Worm (Caenorhabditis elegans) whole organism, early embryonic: ENCODE measurements around the gene sdz-13.

ENCODE experiments used
- ama-1 ChIP-seq: fragments of 150-350 bp; optimal IDR thresholded peaks from 2 replicates; lab custom pipeline; 2014
- flt-1 ChIP-seq: fragments of 200-800 bp; sonication (Bioruptor generic); IDR thresholded peaks from 2 replicates; pipeline ENCODE4 v1.3.6; 2022; ENCODE audit warnings: missing genetic modification characterization, missing compliant biosample characterization
- hnd-1 ChIP-seq: sonication (generic microtip); optimal IDR thresholded peaks from 2 replicates; lab custom pipeline; 2016; ENCODE audit warnings: missing genetic modification characterization, missing compliant biosample characterization
- pes-1 ChIP-seq: fragments of 200-800 bp; sonication (Bioruptor generic); IDR thresholded peaks from 2 replicates; pipeline ENCODE4 v1.3.6; 2022; ENCODE audit warnings: missing genetic modification reagents, missing genetic modification characterization, missing compliant biosample characterization
- scrt-1 ChIP-seq: fragments of 200-800 bp; sonication (Bioruptor generic); IDR thresholded peaks from 2 replicates; pipeline ENCODE4 v1.3.6; 2022; ENCODE audit warnings: missing genetic modification characterization, missing compliant biosample characterization
- sea-1 ChIP-seq: fragments of 200-800 bp; sonication (Bioruptor generic); conservative IDR thresholded peaks from 2 replicates; pipeline ENCODE4 v1.3.6; 2022; ENCODE audit warnings: missing genetic modification characterization, missing compliant biosample characterization

- TF ChIP-seq ama-1 (lab: Kevin White, UChicago) (no peak), scrt-1 (GFP tag; lab: Robert Waterston, UW) (no peak), sea-1 (GFP tag; lab: Robert Waterston, UW) (no peak), hnd-1 (no peak), pes-1 (GFP tag; lab: Robert Waterston, UW) (no peak), flt-1 (GFP tag; lab: Robert Waterston, UW) (no peak)
These were observed 37.2 kb downstream of the sdz-13 start for ce11 chrIV:10842232-10842631.
